ENCODE assay signal across 1 fruit fly cellular context in the genomic region with DNA sequence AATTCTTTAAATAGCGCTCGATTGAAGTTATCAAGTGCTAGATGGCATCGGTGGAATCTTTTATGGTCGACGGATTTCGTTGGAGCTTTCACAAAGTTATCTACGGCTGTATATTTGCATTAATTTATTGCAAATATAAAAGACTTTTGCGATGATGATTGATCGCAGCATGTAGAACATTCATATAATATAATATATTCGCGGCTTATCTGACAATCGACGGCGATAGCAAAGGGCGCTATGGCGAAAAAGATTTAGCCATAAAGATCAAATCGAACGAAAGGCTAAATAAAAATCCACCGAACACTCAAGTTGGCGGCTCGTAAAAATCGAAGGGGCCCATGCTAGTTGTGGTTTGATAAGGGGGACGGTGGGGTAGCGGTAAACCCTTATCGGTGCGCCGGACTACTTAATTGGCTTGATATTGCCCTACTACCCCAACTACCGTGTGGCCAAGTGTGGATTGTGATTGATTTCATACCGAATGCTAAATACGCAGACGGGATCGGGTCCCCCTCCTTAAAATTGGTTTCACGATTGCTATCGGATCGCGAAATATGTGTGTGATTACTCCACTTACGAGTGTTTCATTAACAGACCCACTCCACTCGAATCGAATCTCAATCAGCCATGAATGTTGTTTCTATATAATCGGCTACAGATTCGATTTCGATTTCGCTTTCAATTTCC.
A peak's percentile ranks its signal among the peaks of the same experiment; 100 is the strongest.
TF ChIP-seq lines count a peak whose summit lies in the region.

No protein-coding gene starts in this region.

TF ChIP-seq in whole organism, embryonic, 481 proteins besides CTCF, POLR2A, EP300 and RAD21 (continued from another document):
- TF ChIP-seq zf30C (GFP tag; optimal IDR thresholded peaks at IDR 0.05; lab: Kevin White, UChicago) (no peak), Adf1 (GFP tag; IDR thresholded peaks at IDR 0.05; lab: Robert Waterston, UW) (peak; percentile 29; the same call in 1 of the 2 replicates), MESR4 (GFP tag; optimal IDR thresholded peaks at IDR 0.05; lab: Kevin White, UChicago) (no peak), CG11093 (GFP tag; IDR thresholded peaks at IDR 0.05; lab: Robert Waterston, UW) (no peak), HHEX (GFP tag; optimal IDR thresholded peaks at IDR 0.05; lab: Kevin White, UChicago) (peak; percentile 35), Usf (GFP tag; optimal IDR thresholded peaks at IDR 0.05; lab: Kevin White, UChicago) (no peak), br (optimal IDR thresholded peaks at IDR 0.05; lab: Kevin White, UChicago) (no peak), kay (GFP tag; optimal IDR thresholded peaks at IDR 0.05; lab: Kevin White, UChicago) (no peak), CG34376 (GFP tag; optimal IDR thresholded peaks at IDR 0.05; lab: Kevin White, UChicago) (peak; percentile 85), so (GFP tag; IDR thresholded peaks at IDR 0.05; lab: Robert Waterston, UW) (0 out of 3 replicates have a peak, but pooled peaks have one; percentile 7), mirr (GFP tag; optimal IDR thresholded peaks at IDR 0.05; lab: Kevin White, UChicago) (peak; percentile 54), Hey (tag; optimal IDR thresholded peaks at IDR 0.05; lab: Kevin White, UChicago) (peak; percentile 71), CG12071 (GFP tag; optimal IDR thresholded peaks at IDR 0.05; lab: Kevin White, UChicago) (peak; percentile 6), NK7.1 (GFP tag; optimal IDR thresholded peaks at IDR 0.05; lab: Kevin White, UChicago) (no peak), lab (GFP tag; optimal IDR thresholded peaks at IDR 0.05; lab: Kevin White, UChicago) (peak; percentile 65), CG6854 (GFP tag; optimal IDR thresholded peaks at IDR 0.05; lab: Kevin White, UChicago) (no peak), CG17829 (tag; optimal IDR thresholded peaks at IDR 0.05; lab: Kevin White, UChicago) (no peak), CG11560 (tag; IDR thresholded peaks at IDR 0.05; lab: Robert Waterston, UW) (no peak), Lhr (GFP tag; optimal IDR thresholded peaks at IDR 0.05; lab: Kevin White, UChicago) (no peak), PHDP (tag; optimal IDR thresholded peaks at IDR 0.05; lab: Kevin White, UChicago) (peak; percentile 28), CG13894 (tag; optimal IDR thresholded peaks at IDR 0.05; lab: Kevin White, UChicago) (peak; percentile 18), CG4360 (GFP tag; IDR thresholded peaks at IDR 0.05; lab: Robert Waterston, UW) (no peak), CG9609 (GFP tag; optimal IDR thresholded peaks at IDR 0.05; lab: Kevin White, UChicago) (no peak), gro (GFP tag; optimal IDR thresholded peaks at IDR 0.05; lab: Kevin White, UChicago) (peak; percentile 84), chinmo (GFP tag; IDR thresholded peaks at IDR 0.05; lab: Robert Waterston, UW; ENCODE audit: partially characterized antibody) (0 out of 4 replicates have a peak, but pooled peaks have one; percentile 34), Med (GFP tag; lab: Kevin White, UChicago) (peak; percentile 56), Hand (GFP tag; optimal IDR thresholded peaks at IDR 0.05; lab: Kevin White, UChicago) (peak; percentile 0), lmd (GFP tag; IDR thresholded peaks at IDR 0.05; lab: Robert Waterston, UW) (peak; percentile 5; the same call in 1 of the 2 replicates), Chrac-16 (GFP tag; optimal IDR thresholded peaks at IDR 0.05; lab: Kevin White, UChicago) (no peak), unpg (GFP tag; optimal IDR thresholded peaks at IDR 0.05; lab: Kevin White, UChicago) (peak; percentile 13), CG10543 (GFP tag; optimal IDR thresholded peaks at IDR 0.05; lab: Kevin White, UChicago) (peak; percentile 45), Rfx (GFP tag; IDR thresholded peaks at IDR 0.05; lab: Robert Waterston, UW) (peak; percentile 28; the same call in 1 of the 2 replicates), CG10274 (GFP tag; optimal IDR thresholded peaks at IDR 0.05; lab: Kevin White, UChicago) (no peak), pros (GFP tag; optimal IDR thresholded peaks at IDR 0.05; lab: Kevin White, UChicago) (no peak), CG2678 (tag; optimal IDR thresholded peaks at IDR 0.05; lab: Kevin White, UChicago) (peak; percentile 48), pum (GFP tag; optimal IDR thresholded peaks at IDR 0.05; lab: Kevin White, UChicago) (no peak), exex (tag; optimal IDR thresholded peaks at IDR 0.05; lab: Kevin White, UChicago) (peak; percentile 99), grn (GFP tag; optimal IDR thresholded peaks at IDR 0.05; lab: Kevin White, UChicago) (peak; percentile 96), CG6765 (GFP tag; optimal IDR thresholded peaks at IDR 0.05; lab: Kevin White, UChicago) (no peak)
